Fruit fly (Drosophila melanogaster): ENCODE results near the gene REPTOR-BP.

The REPTOR-BP gene

dm6 chr2L:10246785-10247190 is 17.1 kb upstream of the REPTOR-BP start, which contains the start of gene chico (continued):
- TF ChIP-seq CG17912 (GFP tag; optimal IDR thresholded peaks at IDR 0.05) (no peak), CG2712 (tag; optimal IDR thresholded peaks at IDR 0.05) (peak; percentile 33), dm (GFP tag; optimal IDR thresholded peaks at IDR 0.05) (peak; percentile 48), ftz-f1 (GFP tag; optimal IDR thresholded peaks at IDR 0.05) (no peak), CG12659 (GFP tag; optimal IDR thresholded peaks at IDR 0.05) (peak; percentile 77), Poxn (GFP tag; IDR thresholded peaks at IDR 0.05) (no peak), CG14860 (GFP tag; IDR thresholded peaks at IDR 0.05; ENCODE audit: partially characterized antibody) (peak; percentile 68), pfk (GFP tag; optimal IDR thresholded peaks at IDR 0.05) (peak; percentile 68), Ravus (GFP tag; IDR thresholded peaks at IDR 0.05) (no peak), CG6654 (GFP tag; optimal IDR thresholded peaks at IDR 0.05) (no peak), Dek (tag; optimal IDR thresholded peaks at IDR 0.05) (no peak), CG2202 (tag; optimal IDR thresholded peaks at IDR 0.05) (no peak), eyg (GFP tag; optimal IDR thresholded peaks at IDR 0.05) (no peak), Meics (GFP tag; optimal IDR thresholded peaks at IDR 0.05) (no peak), BEAF-32 (GFP tag; optimal IDR thresholded peaks at IDR 0.05) (peak; percentile 65), chif (GFP tag; optimal IDR thresholded peaks at IDR 0.05) (no peak), ato (GFP tag; IDR thresholded peaks at IDR 0.05; ENCODE audit: partially characterized antibody) (peak; percentile 55; the same call in 1 of the 2 replicates), scrt (GFP tag; optimal IDR thresholded peaks at IDR 0.05) (no peak), pita (GFP tag; optimal IDR thresholded peaks at IDR 0.05) (no peak), CG33213 (GFP tag; optimal IDR thresholded peaks at IDR 0.05) (peak; percentile 48), tgo (GFP tag; IDR thresholded peaks at IDR 0.05) (no peak), pros (GFP tag; optimal IDR thresholded peaks at IDR 0.05) (no peak), sr (GFP tag; IDR thresholded peaks at IDR 0.05) (no peak), Ptx1 (GFP tag; IDR thresholded peaks at IDR 0.05) (no peak), croc (GFP tag; conservative IDR thresholded peaks at IDR 0.05) (no peak), CTCF (GFP tag; optimal IDR thresholded peaks at IDR 0.05) (no peak), CG9437 (GFP tag; optimal IDR thresholded peaks at IDR 0.05) (no peak), CG16813 (GFP tag; IDR thresholded peaks at IDR 0.05; ENCODE audit: partially characterized antibody) (peak; percentile 53), CG13296 (GFP tag; optimal IDR thresholded peaks at IDR 0.05) (no peak), Eip74EF (GFP tag; optimal IDR thresholded peaks at IDR 0.05) (no peak), CG13287 (GFP tag; IDR thresholded peaks at IDR 0.05; ENCODE audit: partially characterized antibody) (peak; percentile 60), CG12299 (tag; optimal IDR thresholded peaks at IDR 0.05) (no peak), CG4424 (GFP tag; optimal IDR thresholded peaks at IDR 0.05) (peak; percentile 29), CG1603 (tag; optimal IDR thresholded peaks at IDR 0.05) (peak; percentile 83), CG4617 (GFP tag; optimal IDR thresholded peaks at IDR 0.05; ENCODE audit: borderline replicate concordance) (peak; percentile 63), Ada2b (GFP tag; IDR thresholded peaks at IDR 0.05) (no peak), hth (optimal IDR thresholded peaks at IDR 0.05) (no peak), B-H2 (GFP tag; optimal IDR thresholded peaks at IDR 0.05) (no peak), CG8359 (GFP tag; optimal IDR thresholded peaks at IDR 0.05; ENCODE audit: borderline replicate concordance) (no peak), abd-A (tag; optimal IDR thresholded peaks at IDR 0.05) (no peak), caup (GFP tag; optimal IDR thresholded peaks at IDR 0.05; ENCODE audit: severe bottlenecking) (no peak), CG1602 (GFP tag; optimal IDR thresholded peaks at IDR 0.05) (no peak), Ets65A (GFP tag) (no peak), seq (GFP tag; IDR thresholded peaks at IDR 0.05) (no peak), HHEX (GFP tag; optimal IDR thresholded peaks at IDR 0.05) (no peak), CG15269 (tag; optimal IDR thresholded peaks at IDR 0.05) (no peak), ase (GFP tag; IDR thresholded peaks at IDR 0.05) (no peak), wor (GFP tag; IDR thresholded peaks at IDR 0.05) (no peak), lilli (GFP tag; optimal IDR thresholded peaks at IDR 0.05) (peak; percentile 38), dati (GFP tag; IDR thresholded peaks at IDR 0.05) (no peak), CG5180 (GFP tag; optimal IDR thresholded peaks at IDR 0.05) (no peak)
